Fruit fly (Drosophila melanogaster) whole organism, prepupa: Measurements from ENCODE around the gene Ktch.

Experiments
- CG10669 ChIP-seq: fragments of 200-800 bp; sonication (Bioruptor generic); optimal IDR thresholded peaks from 3 replicates; lab custom pipeline; 2018; ENCODE audit warnings: missing biosample characterization, mild to moderate bottlenecking, missing genetic modification characterization, moderate library complexity
- CG11902 ChIP-seq: fragments of 200-800 bp; sonication (Bioruptor generic); optimal IDR thresholded peaks from 3 replicates; lab custom pipeline; 2016; ENCODE audit warnings: missing biosample characterization, missing genetic modification characterization
- CG31627 ChIP-seq: fragments of 200-800 bp; sonication (Bioruptor generic); optimal IDR thresholded peaks from 3 replicates; lab custom pipeline; 2016; ENCODE audit warnings: missing biosample characterization, missing genetic modification characterization
- CG6163 ChIP-seq: fragments of 200-800 bp; sonication (Bioruptor generic); IDR thresholded peaks from 3 replicates; pipeline ENCODE4 v1.3.6; 2022; ENCODE audit warnings: missing biosample characterization, missing genetic modification characterization
- Eip78C ChIP-seq: fragments of 200-800 bp; sonication (Bioruptor generic); peaks from one replicate; lab custom pipeline; 2016; ENCODE audit warnings: missing biosample characterization, missing genetic modification characterization
- Ets21C ChIP-seq: fragments of 200-800 bp; sonication (Bioruptor generic); optimal IDR thresholded peaks from 3 replicates; lab custom pipeline; 2016; ENCODE audit warnings: missing biosample characterization, missing genetic modification characterization
- Ets96B ChIP-seq: fragments of 200-800 bp; optimal IDR thresholded peaks from 2 replicates; lab custom pipeline; 2019; ENCODE audit warnings: missing biosample characterization, mild to moderate bottlenecking, missing genetic modification characterization, moderate library complexity
- Gug ChIP-seq: fragments of 200-800 bp; sonication (Bioruptor generic); IDR thresholded peaks from 2 replicates; pipeline ENCODE4 v1.3.6; 2022; ENCODE audit warnings: missing biosample characterization, missing genetic modification characterization
- Lpt ChIP-seq: fragments of 200-800 bp; sonication (Bioruptor generic); optimal IDR thresholded peaks from 3 replicates; lab custom pipeline; 2016; ENCODE audit warnings: missing biosample characterization, missing genetic modification characterization
- OdsH ChIP-seq: fragments of 200-800 bp; sonication (Bioruptor generic); optimal IDR thresholded peaks from 3 replicates; lab custom pipeline; 2016; ENCODE audit warnings: missing biosample characterization, missing genetic modification characterization
- acj6 ChIP-seq: fragments of 200-800 bp; sonication (Bioruptor generic); optimal IDR thresholded peaks from 3 replicates; lab custom pipeline; 2016; ENCODE audit warnings: missing biosample characterization, missing genetic modification characterization
- dsx ChIP-seq: fragments of 200-800 bp; optimal IDR thresholded peaks from 3 replicates; lab custom pipeline; 2019; ENCODE audit warnings: missing biosample characterization, mild to moderate bottlenecking, missing genetic modification characterization, moderate library complexity; ENCODE audit not compliant: poor library complexity, severe bottlenecking
- fd59A ChIP-seq: fragments of 200-800 bp; sonication (Bioruptor generic); optimal IDR thresholded peaks from 2 replicates; lab custom pipeline; 2017; ENCODE audit warnings: missing biosample characterization, mild to moderate bottlenecking, missing genetic modification characterization, missing genetic modification reagents
- net ChIP-seq: fragments of 200-800 bp; sonication (Bioruptor generic); optimal IDR thresholded peaks from 3 replicates; lab custom pipeline; 2016; ENCODE audit warnings: missing biosample characterization, missing genetic modification characterization

- no peak for TF ChIP-seq Ets96B (tag; lab: Kevin White, UChicago)
- TF ChIP-seq acj6 (GFP tag; lab: Kevin White, UChicago) = no peak
- TF ChIP-seq dsx (GFP tag; lab: Kevin White, UChicago) = no peak
- no peak for TF ChIP-seq fd59A (GFP tag; lab: Kevin White, UChicago)
- TF ChIP-seq Eip78C (GFP tag; lab: Kevin White, UChicago) = peak; percentile 19
- 0 out of 3 replicates have a peak, but pooled peaks have one; percentile 9 for TF ChIP-seq CG6163 (GFP tag; lab: Robert Waterston, UW)
- TF ChIP-seq net = no peak
- TF ChIP-seq Ets21C (GFP tag; lab: Kevin White, UChicago) = no peak
- no peak for TF ChIP-seq CG11902
- TF ChIP-seq CG10669 = no peak
- TF ChIP-seq OdsH (GFP tag; lab: Kevin White, UChicago) = no peak
- no peak for TF ChIP-seq Gug
- no peak for TF ChIP-seq Lpt
- peak; percentile 1 for TF ChIP-seq CG31627 (GFP tag; lab: Kevin White, UChicago)
Measured at dm6 chr3R:31086394-31086793, 44.1 kb downstream of the Ktch start.
